Fruit fly (Drosophila melanogaster) whole organism, wandering third instar larva: ENCODE measurements around the gene Tango6.

Experiments used
- Abd-B ChIP-seq: fragments of >200 bp; optimal IDR thresholded peaks from 2 replicates; lab custom pipeline; 2017; ENCODE audit warnings: missing biosample characterization, missing genetic modification characterization
- Dif ChIP-seq: fragments of 200-275, 200-300 bp; sonication (Bioruptor generic); optimal IDR thresholded peaks from 2 replicates; lab custom pipeline; 2018; ENCODE audit warnings: missing biosample characterization, missing genetic modification characterization; ENCODE audit not compliant: partially characterized antibody
- GATAd ChIP-seq: sonication (Bioruptor generic); optimal IDR thresholded peaks from 2 replicates; lab custom pipeline; 2016; ENCODE audit warnings: missing biosample characterization, missing genetic modification characterization
- Hnf4 ChIP-seq: fragments of 200-800 bp; sonication (Bioruptor generic); optimal IDR thresholded peaks from 2 replicates; lab custom pipeline; 2016; ENCODE audit warnings: missing biosample characterization, mild to moderate bottlenecking, missing genetic modification characterization
- Hr78 ChIP-seq: fragments of >200 bp; optimal IDR thresholded peaks from 2 replicates; lab custom pipeline; 2017; ENCODE audit warnings: missing biosample characterization, missing genetic modification characterization
- Hr83 ChIP-seq: fragments of 200-300 bp; sonication (Bioruptor generic); optimal IDR thresholded peaks from 2 replicates; lab custom pipeline; 2016; ENCODE audit warnings: missing biosample characterization, mild to moderate bottlenecking, missing genetic modification characterization, moderate library complexity; ENCODE audit not compliant: poor library complexity, severe bottlenecking
- Mio ChIP-seq: sonication (Bioruptor generic); optimal IDR thresholded peaks from 2 replicates; lab custom pipeline; 2016; ENCODE audit warnings: missing biosample characterization, missing genetic modification characterization
- Myc ChIP-seq: fragments of >200 bp; optimal IDR thresholded peaks from 2 replicates; lab custom pipeline; 2017
- Sp1 ChIP-seq: fragments of 200-800 bp; sonication (Bioruptor generic); optimal IDR thresholded peaks from 3 replicates; lab custom pipeline; 2019; ENCODE audit warnings: missing biosample characterization, mild to moderate bottlenecking, missing genetic modification characterization, moderate library complexity
- Vsx2 ChIP-seq: fragments of 200-300, 225-300 bp; sonication (Bioruptor generic); optimal IDR thresholded peaks from 2 replicates; lab custom pipeline; 2018; ENCODE audit warnings: missing biosample characterization, missing genetic modification characterization; ENCODE audit not compliant: partially characterized antibody
- br ChIP-seq: fragments of 200-800 bp; sonication (Bioruptor generic); optimal IDR thresholded peaks from 2 replicates; lab custom pipeline; 2016; ENCODE audit warnings: missing biosample characterization, missing genetic modification characterization
- dmrt93B ChIP-seq: fragments of 200-800 bp; sonication (Bioruptor generic); optimal IDR thresholded peaks from 2 replicates; lab custom pipeline; 2018; ENCODE audit warnings: missing biosample characterization, mild to moderate bottlenecking, missing genetic modification characterization
- dsf ChIP-seq: sonication (Bioruptor generic); optimal IDR thresholded peaks from 2 replicates; lab custom pipeline; 2016; ENCODE audit warnings: missing biosample characterization, missing genetic modification characterization, borderline replicate concordance
- ey ChIP-seq: fragments of 200-800 bp; sonication (Bioruptor generic); optimal IDR thresholded peaks from 2 replicates; lab custom pipeline; 2016; ENCODE audit warnings: missing biosample characterization, missing genetic modification characterization
- pan ChIP-seq: fragments of >200 bp; optimal IDR thresholded peaks from 2 replicates; lab custom pipeline; 2017
- psq ChIP-seq: fragments of 200-800 bp; sonication (Bioruptor generic); optimal IDR thresholded peaks from 3 replicates; lab custom pipeline; 2017; ENCODE audit warnings: missing biosample characterization, mild to moderate bottlenecking, missing genetic modification characterization, moderate library complexity
- rgr ChIP-seq: fragments of 200-800 bp; sonication (Bioruptor generic); optimal IDR thresholded peaks from 3 replicates; lab custom pipeline; 2016; ENCODE audit warnings: missing biosample characterization, mild to moderate bottlenecking, missing genetic modification characterization
- sv ChIP-seq: fragments of 200-800 bp; sonication (Bioruptor generic); optimal IDR thresholded peaks from 3 replicates; lab custom pipeline; 2016; ENCODE audit warnings: missing biosample characterization, missing genetic modification characterization
- tai ChIP-seq: sonication (Bioruptor generic); optimal IDR thresholded peaks from 2 replicates; lab custom pipeline; 2016; ENCODE audit warnings: missing biosample characterization, missing genetic modification characterization
- usp ChIP-seq: fragments of >200 bp; optimal IDR thresholded peaks from 2 replicates; lab custom pipeline; 2017; ENCODE audit warnings: missing biosample characterization, missing genetic modification characterization

Gene Tango6

DNA sequence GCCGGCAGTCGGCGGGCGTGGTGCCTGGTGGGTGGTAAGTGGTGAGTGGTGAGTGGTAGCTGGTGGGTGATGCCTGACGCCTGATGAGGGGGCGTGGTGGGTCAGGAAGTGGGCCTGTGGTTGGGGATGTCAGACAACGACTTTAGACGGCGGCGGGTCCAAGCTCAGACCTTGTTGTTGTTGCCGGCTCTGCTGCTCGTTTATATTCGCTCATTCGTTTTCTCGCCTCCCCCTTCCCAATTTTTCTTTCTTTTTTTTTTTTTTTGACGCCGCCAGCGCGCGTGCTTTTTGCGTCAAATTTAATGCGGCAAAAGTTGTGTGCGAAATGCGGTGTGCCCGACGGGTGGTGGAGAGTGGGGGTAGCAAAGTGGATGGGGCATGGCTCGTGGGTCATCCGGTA lies 50.8 kb downstream of the Tango6 start:
- TF ChIP-seq tai (no peak), GATAd (GFP tag; lab: Kevin White, UChicago) (no peak), pan (lab: Kevin White, UChicago) (no peak), Mio (no peak), dsf (GFP tag; lab: Kevin White, UChicago) (no peak), Sp1 (GFP tag; lab: Kevin White, UChicago) (no peak), sv (GFP tag; lab: Kevin White, UChicago) (no peak), Myc (lab: Kevin White, UChicago) (no peak), Hr78 (GFP tag; lab: Kevin White, UChicago) (no peak), usp (no peak), Vsx2 (GFP tag; lab: Kevin White, UChicago) (no peak), Hnf4 (GFP tag; lab: Kevin White, UChicago) (no peak), dmrt93B (no peak), Hr83 (GFP tag; lab: Kevin White, UChicago) (no peak), rgr (GFP tag; lab: Kevin White, UChicago) (no peak), ey (GFP tag; lab: Kevin White, UChicago) (no peak), psq (GFP tag; lab: Kevin White, UChicago) (no peak), br (GFP tag; lab: Kevin White, UChicago) (no peak), Dif (GFP tag; lab: Kevin White, UChicago) (no peak), Abd-B (GFP tag; lab: Kevin White, UChicago) (no peak)
